Worm (Caenorhabditis elegans): ENCODE measurements around the gene B0464.9.

DNA sequence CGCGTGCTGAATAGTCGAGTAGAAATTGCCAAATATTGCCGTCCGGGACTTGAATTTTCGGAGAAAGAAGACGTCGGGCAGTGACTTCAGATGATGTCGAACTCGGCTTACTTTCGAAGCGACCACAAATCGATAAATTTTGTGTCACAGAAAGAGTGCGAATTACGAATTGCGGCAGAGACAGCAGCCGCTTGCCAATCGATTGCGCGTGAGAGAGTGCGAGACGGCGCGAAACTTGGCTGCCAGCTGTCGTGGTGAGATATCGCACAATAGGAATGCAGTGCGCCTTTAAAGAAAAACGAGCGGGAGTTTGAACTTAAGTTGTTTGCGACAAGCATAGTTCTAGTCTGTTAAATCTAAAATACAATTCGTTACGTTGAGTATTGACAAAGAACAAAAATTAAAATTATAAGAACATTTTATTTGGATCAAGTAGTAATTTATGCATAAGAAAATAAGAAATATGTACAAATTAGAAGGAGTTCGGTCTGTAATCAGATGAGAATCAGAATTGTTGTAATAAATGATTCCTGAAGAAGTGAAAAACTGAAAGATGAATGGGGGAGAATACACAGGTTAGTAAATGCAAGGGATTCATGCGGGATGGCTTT is 22.0 kb upstream of the B0464.9 start, which contains the start of gene pir-2:
- TF ChIP-seq fos-1 (tag; optimal IDR thresholded peaks at IDR 0.05) (peak; percentile 83), grh-1 (GFP tag; IDR thresholded peaks at IDR 0.05) (peak; percentile 58), zag-1 (tag; optimal IDR thresholded peaks at IDR 0.05) (no peak), pag-3 (tag; optimal IDR thresholded peaks at IDR 0.05; ENCODE audit: borderline replicate concordance, insufficient read depth) (no peak), sptf-1 (tag; optimal IDR thresholded peaks at IDR 0.05) (no peak)
